Worm (Caenorhabditis elegans) whole organism, young adult: Measurements from ENCODE around the gene phat-6.

Experiments
- B0019.2 ChIP-seq: fragments of 200-800 bp; sonication (Bioruptor generic); conservative IDR thresholded peaks from 2 replicates; pipeline ENCODE4 v1.3.6; 2022; ENCODE audit warnings: missing genetic modification reagents, missing genetic modification characterization, missing compliant biosample characterization
- B0261.1 ChIP-seq: sonication (generic microtip); optimal IDR thresholded peaks from 2 replicates; lab custom pipeline; 2016; ENCODE audit warnings: mild to moderate bottlenecking, missing genetic modification characterization, moderate library complexity, missing compliant biosample characterization
- C06A6.2 ChIP-seq: fragments of 200-800 bp; sonication (Bioruptor generic); conservative IDR thresholded peaks from 2 replicates; pipeline ENCODE4 v1.3.6; 2022; ENCODE audit warnings: missing genetic modification characterization, missing compliant biosample characterization
- D2030.7 ChIP-seq: fragments of 200-800 bp; sonication (Bioruptor generic); IDR thresholded peaks from 2 replicates; pipeline ENCODE4 v1.3.6; 2022; ENCODE audit warnings: missing genetic modification reagents, missing genetic modification characterization, missing compliant biosample characterization
- F10E7.11 ChIP-seq: sonication (generic microtip); optimal IDR thresholded peaks from 2 replicates; lab custom pipeline; 2017; ENCODE audit warnings: mild to moderate bottlenecking, missing genetic modification characterization, moderate library complexity, missing compliant biosample characterization
- F22D6.2 ChIP-seq: sonication (generic microtip); optimal IDR thresholded peaks from 2 replicates; lab custom pipeline; 2016; ENCODE audit warnings: mild to moderate bottlenecking, missing genetic modification characterization, missing compliant biosample characterization
- F23B12.7 ChIP-seq: sonication (generic microtip); optimal IDR thresholded peaks from 2 replicates; lab custom pipeline; 2017; ENCODE audit warnings: missing genetic modification characterization, mild to moderate bottlenecking, missing compliant biosample characterization, antibody characterized with exemption, moderate library complexity; ENCODE audit not compliant: insufficient read depth
- F33H1.4 ChIP-seq: fragments of 200-800 bp; sonication (Bioruptor generic); IDR thresholded peaks from 2 replicates; pipeline ENCODE4 v1.3.6; 2022; ENCODE audit warnings: missing genetic modification reagents, missing genetic modification characterization, missing compliant biosample characterization
- F39B2.1 ChIP-seq: fragments of 200-800 bp; sonication (Bioruptor generic); IDR thresholded peaks from 2 replicates; pipeline ENCODE4 v1.3.6; 2022; ENCODE audit warnings: missing genetic modification reagents, missing genetic modification characterization, missing compliant biosample characterization
- K11D2.4 ChIP-seq: fragments of 200-800 bp; sonication (Bioruptor generic); IDR thresholded peaks from 2 replicates; pipeline ENCODE4 v1.3.6; 2022; ENCODE audit warnings: missing genetic modification reagents, missing genetic modification characterization, missing compliant biosample characterization
- T26A5.8 ChIP-seq: sonication (generic microtip); optimal IDR thresholded peaks from 2 replicates; lab custom pipeline; 2016; ENCODE audit warnings: missing genetic modification characterization, missing compliant biosample characterization
- Y56A3A.18 ChIP-seq: fragments of 200-800 bp; sonication (Bioruptor generic); IDR thresholded peaks from 2 replicates; pipeline ENCODE4 v1.3.6; 2022; ENCODE audit warnings: missing genetic modification reagents, missing genetic modification characterization, missing compliant biosample characterization
- Y67H2A.10 ChIP-seq: fragments of 200-800 bp; sonication (Bioruptor generic); conservative IDR thresholded peaks from 2 replicates; pipeline ENCODE4 v1.3.6; 2022; ENCODE audit warnings: missing genetic modification reagents, missing genetic modification characterization, missing compliant biosample characterization
- akir-1 ChIP-seq: fragments of 200-800 bp; sonication (Bioruptor generic); optimal IDR thresholded peaks from 2 replicates; lab custom pipeline; 2018; ENCODE audit warnings: mild to moderate bottlenecking, missing genetic modification characterization, moderate library complexity, missing compliant biosample characterization
- aptf-3 ChIP-seq: fragments of 200-800 bp; sonication (Bioruptor generic); IDR thresholded peaks from 2 replicates; pipeline ENCODE4 v1.3.6; 2022; ENCODE audit warnings: missing genetic modification characterization, missing compliant biosample characterization
- attf-5 ChIP-seq: fragments of 200-800 bp; sonication (Bioruptor generic); optimal IDR thresholded peaks from 2 replicates; lab custom pipeline; 2018; ENCODE audit warnings: mild to moderate bottlenecking, missing genetic modification characterization, missing compliant biosample characterization
- bed-1 ChIP-seq: fragments of 200-800 bp; sonication (Bioruptor generic); IDR thresholded peaks from 2 replicates; pipeline ENCODE4 v1.3.6; 2022; ENCODE audit warnings: missing genetic modification reagents, missing genetic modification characterization, missing compliant biosample characterization
- cebp-1 ChIP-seq, 2 experiments: fragments of 200-800 bp in 1 of 2; sonication (Bioruptor generic) in 1 of 2; sonication (generic microtip) in 1 of 2; IDR thresholded peaks in 1 of 2; optimal IDR thresholded peaks in 1 of 2; 2 replicates each; pipeline versions ENCODE4 v1.3.6 to Lab custom; 2017 to 2022; ENCODE audit warnings: missing compliant biosample characterization in 2 of 2, missing genetic modification characterization in 2 of 2, mild to moderate bottlenecking in 1 of 2, missing genetic modification reagents in 1 of 2, moderate library complexity in 1 of 2
- ceh-27 ChIP-seq: fragments of 200-800 bp; sonication (Bioruptor generic); optimal IDR thresholded peaks from 2 replicates; lab custom pipeline; 2018; ENCODE audit warnings: mild to moderate bottlenecking, missing genetic modification characterization, moderate library complexity, missing compliant biosample characterization
- dox-1 ChIP-seq: fragments of 200-800 bp; sonication (Bioruptor generic); IDR thresholded peaks from 2 replicates; pipeline ENCODE4 v1.3.6; 2022; ENCODE audit warnings: missing genetic modification reagents, missing genetic modification characterization, missing compliant biosample characterization
- egl-18 ChIP-seq: fragments of 200-800 bp; sonication (Bioruptor generic); IDR thresholded peaks from 2 replicates; pipeline ENCODE4 v1.3.6; 2022; ENCODE audit warnings: missing genetic modification reagents, missing genetic modification characterization, missing compliant biosample characterization
- egrh-3 ChIP-seq: fragments of 200-800 bp; sonication (Bioruptor generic); IDR thresholded peaks from 2 replicates; pipeline ENCODE4 v1.3.6; 2022; ENCODE audit warnings: missing genetic modification reagents, missing genetic modification characterization, missing compliant biosample characterization
- ekl-4 ChIP-seq: fragments of 200-800 bp; sonication (Bioruptor generic); IDR thresholded peaks from 2 replicates; pipeline ENCODE4 v1.3.6; 2022; ENCODE audit warnings: missing genetic modification reagents, missing genetic modification characterization, missing compliant biosample characterization
- ets-4 ChIP-seq: fragments of 200-800 bp; sonication (Bioruptor generic); optimal IDR thresholded peaks from 2 replicates; lab custom pipeline; 2018; ENCODE audit warnings: mild to moderate bottlenecking, missing genetic modification characterization, missing compliant biosample characterization
- gei-17 ChIP-seq: fragments of 200-800 bp; sonication (Bioruptor generic); optimal IDR thresholded peaks from 2 replicates; lab custom pipeline; 2018; ENCODE audit warnings: mild to moderate bottlenecking, missing genetic modification characterization, missing compliant biosample characterization
- hlh-12 ChIP-seq: sonication (generic microtip); optimal IDR thresholded peaks from 2 replicates; lab custom pipeline; 2016; ENCODE audit warnings: missing genetic modification characterization, missing compliant biosample characterization
- hlh-26 ChIP-seq: fragments of 200-800 bp; sonication (Bioruptor generic); conservative IDR thresholded peaks from 2 replicates; pipeline ENCODE4 v1.3.6; 2022; ENCODE audit warnings: missing genetic modification reagents, missing genetic modification characterization, missing compliant biosample characterization
- hsf-1 ChIP-seq: fragments of 200-800 bp; sonication (Bioruptor generic); IDR thresholded peaks from 2 replicates; pipeline ENCODE4 v1.3.6; 2022; ENCODE audit warnings: missing genetic modification reagents, missing genetic modification characterization, missing compliant biosample characterization
- let-526 ChIP-seq: fragments of 200-800 bp; sonication (Bioruptor generic); IDR thresholded peaks from 2 replicates; pipeline ENCODE4 v1.3.6; 2022; ENCODE audit warnings: missing genetic modification reagents, missing genetic modification characterization, missing compliant biosample characterization
- lir-1 ChIP-seq: fragments of 200-800 bp; sonication (Bioruptor generic); conservative IDR thresholded peaks from 2 replicates; pipeline ENCODE4 v1.3.6; 2022; ENCODE audit warnings: missing genetic modification reagents, missing genetic modification characterization, missing compliant biosample characterization
- lsy-27 ChIP-seq: sonication (generic microtip); optimal IDR thresholded peaks from 2 replicates; lab custom pipeline; 2017; ENCODE audit warnings: missing genetic modification characterization, mild to moderate bottlenecking, missing compliant biosample characterization, antibody characterized with exemption, missing genotype, borderline replicate concordance; ENCODE audit not compliant: insufficient read depth
- madf-3 ChIP-seq: fragments of 200-800 bp; sonication (Bioruptor generic); IDR thresholded peaks from 2 replicates; pipeline ENCODE4 v1.3.6; 2022; ENCODE audit warnings: missing genetic modification reagents, missing genetic modification characterization, missing compliant biosample characterization
- madf-6 ChIP-seq: fragments of 200-800 bp; sonication (Bioruptor generic); IDR thresholded peaks from 2 replicates; pipeline ENCODE4 v1.3.6; 2022; ENCODE audit warnings: missing genetic modification reagents, missing genetic modification characterization, missing compliant biosample characterization
- madf-8 ChIP-seq: fragments of 200-800 bp; sonication (Bioruptor generic); conservative IDR thresholded peaks from 2 replicates; pipeline ENCODE4 v1.3.6; 2022; ENCODE audit warnings: missing genetic modification reagents, missing genetic modification characterization, missing compliant biosample characterization
- mcd-1 ChIP-seq: fragments of 200-800 bp; sonication (Bioruptor generic); IDR thresholded peaks from 2 replicates; pipeline ENCODE4 v1.3.6; 2022; ENCODE audit warnings: missing genetic modification reagents, missing genetic modification characterization, missing compliant biosample characterization
- mes-4 ChIP-seq: sonication (generic microtip); optimal IDR thresholded peaks from 2 replicates; lab custom pipeline; 2016; ENCODE audit warnings: missing genotype, missing genetic modification characterization, missing compliant biosample characterization
- nfya-1 ChIP-seq: sonication (generic microtip); optimal IDR thresholded peaks from 2 replicates; lab custom pipeline; 2017; ENCODE audit warnings: antibody characterized with exemption, missing compliant biosample characterization, missing genetic modification characterization, borderline replicate concordance; ENCODE audit not compliant: insufficient read depth
- nfyb-1 ChIP-seq: fragments of 200-800 bp; sonication (Bioruptor generic); IDR thresholded peaks from 2 replicates; pipeline ENCODE4 v1.3.6; 2022; ENCODE audit warnings: missing genetic modification reagents, missing genetic modification characterization, missing compliant biosample characterization
- nhr-120 ChIP-seq: fragments of 200-800 bp; sonication (Bioruptor generic); IDR thresholded peaks from 2 replicates; pipeline ENCODE4 v1.3.6; 2022; ENCODE audit warnings: missing genetic modification characterization, missing compliant biosample characterization
- nhr-27 ChIP-seq: fragments of 200-800 bp; sonication (Bioruptor generic); optimal IDR thresholded peaks from 2 replicates; lab custom pipeline; 2018; ENCODE audit warnings: mild to moderate bottlenecking, missing genetic modification characterization, moderate library complexity, missing compliant biosample characterization
- nhr-90 ChIP-seq: sonication (generic microtip); optimal IDR thresholded peaks from 2 replicates; lab custom pipeline; 2016; ENCODE audit warnings: missing genotype, mild to moderate bottlenecking, missing genetic modification characterization, missing compliant biosample characterization
- sdz-38 ChIP-seq: sonication (generic microtip); optimal IDR thresholded peaks from 2 replicates; lab custom pipeline; 2016; ENCODE audit warnings: missing genotype, missing genetic modification characterization, missing compliant biosample characterization
- sptf-2 ChIP-seq: fragments of 200-800 bp; sonication (Bioruptor generic); optimal IDR thresholded peaks from 2 replicates; lab custom pipeline; 2018; ENCODE audit warnings: mild to moderate bottlenecking, missing genetic modification characterization, missing compliant biosample characterization
- tlf-1 ChIP-seq: fragments of 200-800 bp; sonication (Bioruptor generic); optimal IDR thresholded peaks from 2 replicates; lab custom pipeline; 2018; ENCODE audit warnings: mild to moderate bottlenecking, missing genetic modification characterization, missing compliant biosample characterization
- xnd-1 ChIP-seq: sonication (generic microtip); optimal IDR thresholded peaks from 2 replicates; lab custom pipeline; 2016; ENCODE audit warnings: missing genotype, missing genetic modification reagents, missing genetic modification characterization, missing compliant biosample characterization
- zfh-2 ChIP-seq: fragments of 200-800 bp; sonication (Bioruptor generic); conservative IDR thresholded peaks from 2 replicates; pipeline ENCODE4 v1.3.6; 2022; ENCODE audit warnings: missing genetic modification reagents, missing genetic modification characterization, missing compliant biosample characterization
- zim-3 ChIP-seq: sonication (generic microtip); optimal IDR thresholded peaks from 2 replicates; lab custom pipeline; 2017; ENCODE audit warnings: mild to moderate bottlenecking, missing genetic modification characterization, moderate library complexity, missing compliant biosample characterization
- ztf-25 ChIP-seq: fragments of 200-800 bp; sonication (Bioruptor generic); IDR thresholded peaks from 2 replicates; pipeline ENCODE4 v1.3.6; 2022; ENCODE audit warnings: missing genetic modification reagents, missing genetic modification characterization, missing compliant biosample characterization
- ztf-26 ChIP-seq: sonication (generic microtip); optimal IDR thresholded peaks from 2 replicates; lab custom pipeline; 2017; ENCODE audit warnings: missing genetic modification characterization, missing compliant biosample characterization

The phat-6 gene

ce11 chrX:15241169-15241568, 47.0 kb upstream of the phat-6 start (continued):
- no peak for TF ChIP-seq hlh-12
- no peak for TF ChIP-seq tlf-1 (GFP tag; lab: Kevin White, UChicago)
- TF ChIP-seq gei-17 (GFP tag; lab: Kevin White, UChicago): no peak
- TF ChIP-seq D2030.7: peak; percentile 34; the same call in 1 of the 2 replicates
- no peak for TF ChIP-seq egrh-3 (GFP tag; lab: Robert Waterston, UW)
- TF ChIP-seq sdz-38: no peak
- no peak for TF ChIP-seq hsf-1 (GFP tag; lab: Robert Waterston, UW)
- no peak for TF ChIP-seq F33H1.4 (GFP tag; lab: Robert Waterston, UW)
- TF ChIP-seq let-526 (GFP tag; lab: Robert Waterston, UW): no peak
- no peak for TF ChIP-seq nhr-120 (GFP tag; lab: Robert Waterston, UW)
- no peak for TF ChIP-seq sptf-2 (GFP tag; lab: Kevin White, UChicago)
- no peak for TF ChIP-seq egl-18
- TF ChIP-seq nfyb-1 (GFP tag; lab: Robert Waterston, UW): no peak
- TF ChIP-seq bed-1 (GFP tag; lab: Robert Waterston, UW): no peak
- no peak for TF ChIP-seq aptf-3 (GFP tag; lab: Robert Waterston, UW)
- no peak for TF ChIP-seq mes-4
- TF ChIP-seq F39B2.1: no peak
- TF ChIP-seq ceh-27 (GFP tag; lab: Kevin White, UChicago): no peak
- no peak for TF ChIP-seq C06A6.2 (GFP tag; lab: Robert Waterston, UW)
- TF ChIP-seq ets-4 (GFP tag; lab: Kevin White, UChicago): no peak
- TF ChIP-seq dox-1 (GFP tag; lab: Robert Waterston, UW): peak; percentile 61
- TF ChIP-seq madf-8: no peak
- no peak for TF ChIP-seq xnd-1 (tag; lab: Kevin White, UChicago)
- no peak for TF ChIP-seq F22D6.2 (tag; lab: Kevin White, UChicago)
- TF ChIP-seq zim-3 (tag; lab: Kevin White, UChicago): no peak
- TF ChIP-seq Y56A3A.18: no peak
- no peak for TF ChIP-seq madf-6 (GFP tag; lab: Robert Waterston, UW)
- no peak for TF ChIP-seq mcd-1 (GFP tag; lab: Robert Waterston, UW)
- TF ChIP-seq B0019.2 (GFP tag; lab: Robert Waterston, UW): no peak
- TF ChIP-seq nhr-27: no peak
- no peak for TF ChIP-seq K11D2.4 (GFP tag; lab: Robert Waterston, UW)
- no peak for TF ChIP-seq Y67H2A.10 (GFP tag; lab: Robert Waterston, UW)
- no peak for TF ChIP-seq zfh-2 (GFP tag; lab: Robert Waterston, UW)
- no peak for TF ChIP-seq F10E7.11 (tag; lab: Kevin White, UChicago)
- TF ChIP-seq attf-5 (GFP tag; lab: Kevin White, UChicago): peak; percentile 11
- TF ChIP-seq T26A5.8: no peak
- peak; percentile 66 for TF ChIP-seq B0261.1 (tag; lab: Kevin White, UChicago)
- TF ChIP-seq nfya-1 (tag; lab: Kevin White, UChicago): no peak
- no peak for TF ChIP-seq ekl-4 (GFP tag; lab: Robert Waterston, UW)
- no peak for TF ChIP-seq akir-1 (GFP tag; lab: Kevin White, UChicago)
- TF ChIP-seq lir-1 (GFP tag; lab: Robert Waterston, UW): no peak
- TF ChIP-seq F23B12.7 (tag; lab: Kevin White, UChicago): no peak
- no peak for TF ChIP-seq madf-3 (GFP tag; lab: Robert Waterston, UW)
- no peak for TF ChIP-seq cebp-1 (GFP tag; IDR thresholded peaks at IDR 0.05; lab: Robert Waterston, UW)
- TF ChIP-seq cebp-1 (tag; optimal IDR thresholded peaks at IDR 0.05; lab: Kevin White, UChicago): peak; percentile 21
- TF ChIP-seq ztf-25 (GFP tag; lab: Robert Waterston, UW): 0 out of 2 replicates have a peak, but pooled peaks have one; percentile 57
- no peak for TF ChIP-seq hlh-26 (GFP tag; lab: Robert Waterston, UW)
- TF ChIP-seq lsy-27: no peak
- TF ChIP-seq nhr-90 (tag; lab: Kevin White, UChicago): peak; percentile 53
- TF ChIP-seq ztf-26 (tag; lab: Kevin White, UChicago): no peak
